Fruit fly (Drosophila melanogaster): ENCODE results near the gene CG9682.

- TF ChIP-seq CTCF (optimal IDR thresholded peaks at IDR 0.05) (no peak), CG8478 (optimal IDR thresholded peaks at IDR 0.05) (no peak)
Observed at dm6 chr3R:30275970-30276369, 25.2 kb downstream of the CG9682 start.

Data from S2 (cell line).